Fruit fly (Drosophila melanogaster): ENCODE results near the gene Pburs.

Pburs gene

DNA sequence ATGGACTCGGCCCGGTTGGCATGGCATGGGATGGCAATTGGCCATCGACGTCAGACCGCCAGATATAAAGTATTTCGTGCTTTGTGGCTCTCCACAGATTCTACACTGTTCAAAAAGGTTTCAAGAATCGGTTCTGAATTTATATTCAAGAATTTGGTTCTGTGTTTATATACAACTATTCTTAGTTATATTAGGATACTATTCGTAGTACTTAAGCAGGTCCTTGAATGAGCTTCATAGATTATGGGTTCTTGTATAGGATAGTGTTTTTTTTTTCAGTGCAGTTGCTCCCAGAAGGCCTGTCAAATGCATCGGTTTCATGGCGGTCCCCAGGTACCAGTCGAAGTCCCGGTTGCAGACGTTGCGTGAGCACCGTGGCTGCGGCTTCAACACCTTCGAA lies 30.6 kb downstream of the Pburs start (continued):
- TF ChIP-seq CG14965 (GFP tag; optimal IDR thresholded peaks at IDR 0.05; ENCODE audit: borderline replicate concordance) (no peak), CG9215 (GFP tag; IDR thresholded peaks at IDR 0.05) (no peak), sisA (GFP tag; IDR thresholded peaks at IDR 0.05) (no peak), CTCF (GFP tag; optimal IDR thresholded peaks at IDR 0.05) (no peak), CG13296 (GFP tag; optimal IDR thresholded peaks at IDR 0.05) (no peak), MTF-1 (GFP tag; optimal IDR thresholded peaks at IDR 0.05; ENCODE audit: borderline replicate concordance) (no peak), pum (GFP tag; optimal IDR thresholded peaks at IDR 0.05) (peak; percentile 16), ssp (GFP tag; IDR thresholded peaks at IDR 0.05) (no peak; the same call in 1 of the 2 replicates), BEAF-32 (GFP tag; optimal IDR thresholded peaks at IDR 0.05) (no peak), dm (GFP tag; optimal IDR thresholded peaks at IDR 0.05) (no peak), CG9727 (GFP tag; optimal IDR thresholded peaks at IDR 0.05) (peak; percentile 36), run (tag; optimal IDR thresholded peaks at IDR 0.05) (no peak), fd96Cb (tag; optimal IDR thresholded peaks at IDR 0.05) (peak; percentile 14), chinmo (GFP tag; IDR thresholded peaks at IDR 0.05; ENCODE audit: partially characterized antibody) (no peak), CG3847 (GFP tag; IDR thresholded peaks at IDR 0.05) (no peak), her (GFP tag; optimal IDR thresholded peaks at IDR 0.05) (no peak), wdn (GFP tag; IDR thresholded peaks at IDR 0.05) (no peak), CG1647 (GFP tag; optimal IDR thresholded peaks at IDR 0.05) (no peak), Gsc (GFP tag; IDR thresholded peaks at IDR 0.05) (no peak), CG11695 (GFP tag; IDR thresholded peaks at IDR 0.05) (no peak), HLH54F (GFP tag; optimal IDR thresholded peaks at IDR 0.05) (no peak), HmgZ (tag; optimal IDR thresholded peaks at IDR 0.05) (no peak), NC2β (GFP tag; optimal IDR thresholded peaks at IDR 0.05) (no peak), Kr (GFP tag; optimal IDR thresholded peaks at IDR 0.05) (no peak), fd102C (GFP tag; optimal IDR thresholded peaks at IDR 0.05) (no peak), Lhr (GFP tag; optimal IDR thresholded peaks at IDR 0.05) (no peak), nom (GFP tag; optimal IDR thresholded peaks at IDR 0.05) (peak; percentile 82), emc (GFP tag; optimal IDR thresholded peaks at IDR 0.05) (no peak), Dll (GFP tag; IDR thresholded peaks at IDR 0.05; ENCODE audit: partially characterized antibody) (no peak), corto (GFP tag; optimal IDR thresholded peaks at IDR 0.05) (peak; percentile 93), Scr (GFP tag; IDR thresholded peaks at IDR 0.05; ENCODE audit: partially characterized antibody) (no peak), jigr1 (GFP tag; IDR thresholded peaks at IDR 0.05) (no peak), CG12744 (GFP tag; optimal IDR thresholded peaks at IDR 0.05) (no peak), CG30403 (GFP tag; optimal IDR thresholded peaks at IDR 0.05) (peak; percentile 14), CG18619 (GFP tag; optimal IDR thresholded peaks at IDR 0.05) (no peak), ewg (GFP tag; optimal IDR thresholded peaks at IDR 0.05) (no peak), Doc3 (GFP tag; IDR thresholded peaks at IDR 0.05; ENCODE audit: partially characterized antibody) (no peak), al (GFP tag; IDR thresholded peaks at IDR 0.05) (no peak), sqz (GFP tag; optimal IDR thresholded peaks at IDR 0.05) (no peak), ken (GFP tag; IDR thresholded peaks at IDR 0.05) (no peak), CG32532 (GFP tag; IDR thresholded peaks at IDR 0.05) (no peak), CG1602 (GFP tag; optimal IDR thresholded peaks at IDR 0.05) (peak; percentile 5), Chrac-16 (GFP tag; optimal IDR thresholded peaks at IDR 0.05) (no peak), jing (GFP tag; optimal IDR thresholded peaks at IDR 0.05) (no peak), zfh1 (GFP tag; IDR thresholded peaks at IDR 0.05) (peak; percentile 48; the same call in 2 of the 3 replicates), fd64A (GFP tag; optimal IDR thresholded peaks at IDR 0.05) (no peak), ERR (GFP tag; optimal IDR thresholded peaks at IDR 0.05) (no peak), repo (GFP tag; optimal IDR thresholded peaks at IDR 0.05) (no peak), Xrp1 (GFP tag; IDR thresholded peaks at IDR 0.05) (peak; percentile 56; the same call in 1 of the 2 replicates), gt (GFP tag; IDR thresholded peaks at IDR 0.05) (0 out of 2 replicates have a peak, but pooled peaks have one; percentile 18), Trl (optimal IDR thresholded peaks at IDR 0.05) (no peak), Trl (GFP tag; optimal IDR thresholded peaks at IDR 0.05) (no peak), mirr (GFP tag; optimal IDR thresholded peaks at IDR 0.05) (no peak)
